Worm (Caenorhabditis elegans) whole organism, mixed stage, embryonic: ENCODE data around the gene F01D5.6.

ENCODE experiments used
- M03D4.4 ChIP-seq: sonication (generic microtip); optimal IDR thresholded peaks from 2 replicates; lab custom pipeline; 2017; ENCODE audit warnings: mild to moderate bottlenecking, missing genetic modification characterization, missing compliant biosample characterization
- bed-3 ChIP-seq: fragments of 200-800 bp; sonication (Bioruptor generic); optimal IDR thresholded peaks from 3 replicates; lab custom pipeline; 2018; ENCODE audit warnings: mild to moderate bottlenecking, missing genetic modification characterization, moderate library complexity, missing compliant biosample characterization
- ceh-39 ChIP-seq: fragments of 150-350 bp; optimal IDR thresholded peaks from 2 replicates; lab custom pipeline; 2014; ENCODE audit warnings: missing biosample characterization, missing genetic modification characterization
- ceh-83 ChIP-seq: fragments of 200-800 bp; sonication (Bioruptor generic); optimal IDR thresholded peaks from 2 replicates; lab custom pipeline; 2018; ENCODE audit warnings: mild to moderate bottlenecking, missing genetic modification characterization, missing compliant biosample characterization
- ces-1 ChIP-seq: fragments of 150-350 bp; optimal IDR thresholded peaks from 2 replicates; lab custom pipeline; 2014; ENCODE audit warnings: missing biosample characterization, missing genetic modification reagents, missing genetic modification characterization
- cnd-1 ChIP-seq: fragments of 200-800 bp; sonication (Bioruptor generic); optimal IDR thresholded peaks from 2 replicates; lab custom pipeline; 2018; ENCODE audit warnings: mild to moderate bottlenecking, missing genetic modification characterization, missing compliant biosample characterization
- drap-1 ChIP-seq: fragments of 200-800 bp; sonication (Bioruptor generic); optimal IDR thresholded peaks from 3 replicates; lab custom pipeline; 2018; ENCODE audit warnings: mild to moderate bottlenecking, missing genetic modification characterization, missing compliant biosample characterization
- elt-1 ChIP-seq: sonication (generic microtip); optimal IDR thresholded peaks from 2 replicates; lab custom pipeline; 2017; ENCODE audit warnings: missing genetic modification characterization, mild to moderate bottlenecking, missing compliant biosample characterization, antibody characterized with exemption, moderate library complexity, borderline replicate concordance; ENCODE audit not compliant: insufficient read depth
- elt-3 ChIP-seq: fragments of 150-350 bp; optimal IDR thresholded peaks from 2 replicates; lab custom pipeline; 2014; ENCODE audit warnings: missing biosample characterization, missing genetic modification characterization
- flh-1 ChIP-seq: fragments of 200-800 bp; sonication (Bioruptor generic); optimal IDR thresholded peaks from 2 replicates; lab custom pipeline; 2018; ENCODE audit warnings: mild to moderate bottlenecking, missing genetic modification characterization, moderate library complexity, missing compliant biosample characterization
- ham-2 ChIP-seq: fragments of 200-800 bp; sonication (Bioruptor generic); optimal IDR thresholded peaks from 2 replicates; lab custom pipeline; 2018; ENCODE audit warnings: mild to moderate bottlenecking, missing genetic modification characterization, missing compliant biosample characterization
- hlh-1 ChIP-seq: fragments of 150-350 bp; optimal IDR thresholded peaks from 2 replicates; lab custom pipeline; 2014; ENCODE audit warnings: missing biosample characterization, missing genetic modification reagents, missing genetic modification characterization
- lin-32 ChIP-seq: fragments of 200-800 bp; sonication (Bioruptor generic); optimal IDR thresholded peaks from 2 replicates; lab custom pipeline; 2018; ENCODE audit warnings: mild to moderate bottlenecking, missing genetic modification characterization, missing compliant biosample characterization
- mab-5 ChIP-seq: fragments of 150-350 bp; optimal IDR thresholded peaks from 2 replicates; lab custom pipeline; 2014; ENCODE audit warnings: missing biosample characterization, missing genetic modification characterization
- mls-2 ChIP-seq: sonication (generic microtip); optimal IDR thresholded peaks from 2 replicates; lab custom pipeline; 2016; ENCODE audit warnings: mild to moderate bottlenecking, missing genetic modification characterization, moderate library complexity, missing compliant biosample characterization
- nhr-12 ChIP-seq: fragments of 150-350 bp; optimal IDR thresholded peaks from 2 replicates; lab custom pipeline; 2014; ENCODE audit warnings: missing biosample characterization, missing genetic modification characterization
- nhr-2 ChIP-seq: fragments of 150-350 bp; optimal IDR thresholded peaks from 2 replicates; lab custom pipeline; 2014; ENCODE audit warnings: missing biosample characterization, missing genetic modification characterization
- nhr-237 ChIP-seq: fragments of 150-350 bp; optimal IDR thresholded peaks from 2 replicates; lab custom pipeline; 2014; ENCODE audit warnings: missing biosample characterization, missing genetic modification characterization
- nhr-28 ChIP-seq: fragments of 150-350 bp; optimal IDR thresholded peaks from 2 replicates; lab custom pipeline; 2014; ENCODE audit warnings: missing biosample characterization, missing genetic modification characterization
- pha-4 ChIP-seq: fragments of 150-350 bp; optimal IDR thresholded peaks from 2 replicates; lab custom pipeline; 2018; ENCODE audit warnings: missing biosample characterization, missing genetic modification reagents, missing genetic modification characterization
- sem-2 ChIP-seq: fragments of 200-800 bp; sonication (Bioruptor generic); optimal IDR thresholded peaks from 2 replicates; lab custom pipeline; 2018; ENCODE audit warnings: mild to moderate bottlenecking, missing genetic modification characterization, missing compliant biosample characterization
- snpc-4 ChIP-seq: fragments of 150-350 bp; optimal IDR thresholded peaks from 2 replicates; lab custom pipeline; 2014; ENCODE audit warnings: missing biosample characterization, missing genetic modification characterization
- sptf-1 ChIP-seq: sonication (generic microtip); optimal IDR thresholded peaks from 2 replicates; lab custom pipeline; 2017; ENCODE audit warnings: mild to moderate bottlenecking, missing genetic modification characterization, moderate library complexity, missing compliant biosample characterization
- tbx-8 ChIP-seq: fragments of 200-800 bp; sonication (Bioruptor generic); optimal IDR thresholded peaks from 2 replicates; lab custom pipeline; 2018; ENCODE audit warnings: mild to moderate bottlenecking, missing genetic modification characterization, moderate library complexity, missing compliant biosample characterization
- unc-120 ChIP-seq: sonication (generic microtip); optimal IDR thresholded peaks from 2 replicates; lab custom pipeline; 2017; ENCODE audit warnings: missing genetic modification characterization, missing compliant biosample characterization; ENCODE audit not compliant: poor library complexity, severe bottlenecking
- unc-39 ChIP-seq: fragments of 150-350 bp; optimal IDR thresholded peaks from 2 replicates; lab custom pipeline; 2014; ENCODE audit warnings: missing biosample characterization, missing genetic modification characterization
- unc-62 ChIP-seq: fragments of 150-350 bp; optimal IDR thresholded peaks from 2 replicates; lab custom pipeline; 2014; ENCODE audit warnings: missing biosample characterization, missing genetic modification reagents, missing genetic modification characterization
- zip-8 ChIP-seq: fragments of 150-350 bp; optimal IDR thresholded peaks from 2 replicates; lab custom pipeline; 2014; ENCODE audit warnings: missing biosample characterization, missing genetic modification characterization
- ztf-11 ChIP-seq: fragments of 150-350 bp; optimal IDR thresholded peaks from 2 replicates; lab custom pipeline; 2014; ENCODE audit warnings: missing biosample characterization, missing genetic modification characterization

Gene F01D5.6

ce11 chrII:14039811-14040203 lies 33.5 kb downstream of the F01D5.6 start:
- TF ChIP-seq unc-62 (GFP tag; lab: Kevin White, UChicago) (no peak), nhr-2 (tag; lab: Kevin White, UChicago) (no peak), nhr-28 (no peak), mab-5 (tag; lab: Kevin White, UChicago) (no peak), ztf-11 (tag; lab: Kevin White, UChicago) (no peak), hlh-1 (tag; lab: Kevin White, UChicago) (no peak), ces-1 (GFP tag; lab: Kevin White, UChicago) (no peak), elt-3 (tag; lab: Kevin White, UChicago) (no peak), ceh-39 (tag; lab: Kevin White, UChicago) (no peak), elt-1 (no peak), zip-8 (tag; lab: Kevin White, UChicago) (no peak), ceh-83 (GFP tag; lab: Kevin White, UChicago) (no peak), M03D4.4 (tag; lab: Kevin White, UChicago) (no peak), sptf-1 (tag; lab: Kevin White, UChicago) (no peak), unc-39 (tag; lab: Kevin White, UChicago) (no peak), drap-1 (GFP tag; lab: Kevin White, UChicago) (no peak), ham-2 (GFP tag; lab: Kevin White, UChicago) (no peak), sem-2 (GFP tag; lab: Kevin White, UChicago) (no peak), tbx-8 (GFP tag; lab: Kevin White, UChicago) (no peak), flh-1 (GFP tag; lab: Kevin White, UChicago) (no peak)

- TF ChIP-seq nhr-237 (peak; percentile 24), unc-120 (peak; percentile 23), mls-2 (peak; percentile 55), hlh-1 (tag; lab: Kevin White, UChicago) (peak; percentile 15), sptf-1 (tag; lab: Kevin White, UChicago) (no peak), nhr-12 (tag; lab: Kevin White, UChicago) (no peak), ham-2 (GFP tag; lab: Kevin White, UChicago) (no peak), ces-1 (GFP tag; lab: Kevin White, UChicago) (peak; percentile 43), unc-39 (tag; lab: Kevin White, UChicago) (no peak), pha-4 (tag; lab: Kevin White, UChicago) (peak; percentile 81), unc-62 (GFP tag; lab: Kevin White, UChicago) (peak; percentile 53)
- TF ChIP-seq, all 35 proteins: peak for 7
Observed at ce11 chrII:14040204-14040842, 34.0 kb downstream of the F01D5.6 start.

- TF ChIP-seq lin-32 (GFP tag; lab: Kevin White, UChicago) (no peak), snpc-4 (tag; lab: Kevin White, UChicago) (no peak), pha-4 (tag; lab: Kevin White, UChicago) (peak; percentile 61), nhr-28 (no peak), cnd-1 (tag; lab: Kevin White, UChicago) (peak; percentile 24), elt-1 (peak; percentile 67), ces-1 (GFP tag; lab: Kevin White, UChicago) (peak; percentile 8), mls-2 (peak; percentile 1), ztf-11 (tag; lab: Kevin White, UChicago) (no peak), elt-3 (tag; lab: Kevin White, UChicago) (no peak), flh-1 (GFP tag; lab: Kevin White, UChicago) (no peak), nhr-2 (tag; lab: Kevin White, UChicago) (peak; percentile 93), unc-39 (tag; lab: Kevin White, UChicago) (peak; percentile 20), mab-5 (tag; lab: Kevin White, UChicago) (no peak), tbx-8 (GFP tag; lab: Kevin White, UChicago) (no peak)
Observed at ce11 chrII:14042836-14043604, 36.7 kb downstream of the F01D5.6 start.

ce11 chrII:14044199-14044598 lies 37.9 kb downstream of the F01D5.6 start:
- TF ChIP-seq M03D4.4 (tag; lab: Kevin White, UChicago) (no peak), bed-3 (GFP tag; lab: Kevin White, UChicago) (no peak), unc-120 (peak; percentile 3)
